Worm (Caenorhabditis elegans) whole organism, young adult: ENCODE measurements around the gene ogt-1.

ENCODE experiments used
- B0336.3 ChIP-seq: fragments of 200-800 bp; sonication (Bioruptor generic); IDR thresholded peaks from 2 replicates; pipeline ENCODE4 v1.3.6; 2022; ENCODE audit warnings: missing genetic modification characterization, missing compliant biosample characterization
- F33H1.4 ChIP-seq: fragments of 200-800 bp; sonication (Bioruptor generic); IDR thresholded peaks from 2 replicates; pipeline ENCODE4 v1.3.6; 2022; ENCODE audit warnings: missing genetic modification reagents, missing genetic modification characterization, missing compliant biosample characterization
- F39B2.1 ChIP-seq: fragments of 200-800 bp; sonication (Bioruptor generic); IDR thresholded peaks from 2 replicates; pipeline ENCODE4 v1.3.6; 2022; ENCODE audit warnings: missing genetic modification reagents, missing genetic modification characterization, missing compliant biosample characterization
- F49E8.2 ChIP-seq: sonication (generic microtip); optimal IDR thresholded peaks from 3 replicates; lab custom pipeline; 2017; ENCODE audit warnings: missing genetic modification characterization, mild to moderate bottlenecking, missing compliant biosample characterization, antibody characterized with exemption, moderate library complexity; ENCODE audit not compliant: insufficient read depth
- K11D2.4 ChIP-seq: fragments of 200-800 bp; sonication (Bioruptor generic); IDR thresholded peaks from 2 replicates; pipeline ENCODE4 v1.3.6; 2022; ENCODE audit warnings: missing genetic modification reagents, missing genetic modification characterization, missing compliant biosample characterization
- K12H6.12 ChIP-seq: fragments of 200-800 bp; sonication (Bioruptor generic); optimal IDR thresholded peaks from 2 replicates; lab custom pipeline; 2018; ENCODE audit warnings: mild to moderate bottlenecking, missing genetic modification characterization, missing compliant biosample characterization
- T07F8.4 ChIP-seq: sonication (generic microtip); optimal IDR thresholded peaks from 2 replicates; lab custom pipeline; 2016; ENCODE audit warnings: mild to moderate bottlenecking, missing genetic modification characterization, moderate library complexity, missing compliant biosample characterization
- T26A5.8 ChIP-seq: sonication (generic microtip); optimal IDR thresholded peaks from 2 replicates; lab custom pipeline; 2016; ENCODE audit warnings: missing genetic modification characterization, missing compliant biosample characterization
- Y95B8A.8 ChIP-seq: fragments of 200-800 bp; sonication (Bioruptor generic); IDR thresholded peaks from 2 replicates; pipeline ENCODE4 v1.3.6; 2022; ENCODE audit warnings: missing genetic modification reagents, missing genetic modification characterization, missing compliant biosample characterization
- ama-1 ChIP-seq, 3 experiments: fragments of 150-350 bp in 1 of 3; sonication (generic microtip) in 2 of 3; optimal IDR thresholded peaks; 2 replicates each; lab custom pipeline; 2014 to 2018; ENCODE audit warnings: missing biosample characterization in 2 of 3, missing genetic modification characterization in 2 of 3, missing genetic modification reagents in 2 of 3
- aptf-3 ChIP-seq: fragments of 200-800 bp; sonication (Bioruptor generic); IDR thresholded peaks from 2 replicates; pipeline ENCODE4 v1.3.6; 2022; ENCODE audit warnings: missing genetic modification characterization, missing compliant biosample characterization
- atf-7 ChIP-seq: sonication (generic microtip); optimal IDR thresholded peaks from 2 replicates; lab custom pipeline; 2017; ENCODE audit warnings: mild to moderate bottlenecking, missing genetic modification characterization, missing compliant biosample characterization
- attf-3 ChIP-seq: fragments of 200-800 bp; sonication (Bioruptor generic); conservative IDR thresholded peaks from 2 replicates; pipeline ENCODE4 v1.3.6; 2022; ENCODE audit warnings: missing genetic modification reagents, missing genetic modification characterization, missing compliant biosample characterization
- attf-5 ChIP-seq: fragments of 200-800 bp; sonication (Bioruptor generic); optimal IDR thresholded peaks from 2 replicates; lab custom pipeline; 2018; ENCODE audit warnings: mild to moderate bottlenecking, missing genetic modification characterization, missing compliant biosample characterization
- cebp-1 ChIP-seq, 2 experiments: fragments of 200-800 bp in 1 of 2; sonication (Bioruptor generic) in 1 of 2; sonication (generic microtip) in 1 of 2; IDR thresholded peaks in 1 of 2; optimal IDR thresholded peaks in 1 of 2; 2 replicates each; pipeline versions ENCODE4 v1.3.6 to Lab custom; 2017 to 2022; ENCODE audit warnings: missing compliant biosample characterization in 2 of 2, missing genetic modification characterization in 2 of 2, mild to moderate bottlenecking in 1 of 2, missing genetic modification reagents in 1 of 2, moderate library complexity in 1 of 2
- ceh-27 ChIP-seq: fragments of 200-800 bp; sonication (Bioruptor generic); optimal IDR thresholded peaks from 2 replicates; lab custom pipeline; 2018; ENCODE audit warnings: mild to moderate bottlenecking, missing genetic modification characterization, moderate library complexity, missing compliant biosample characterization
- chd-7 ChIP-seq: sonication (generic microtip); optimal IDR thresholded peaks from 2 replicates; lab custom pipeline; 2016; ENCODE audit warnings: mild to moderate bottlenecking, missing genetic modification characterization, moderate library complexity, missing compliant biosample characterization
- dox-1 ChIP-seq: fragments of 200-800 bp; sonication (Bioruptor generic); IDR thresholded peaks from 2 replicates; pipeline ENCODE4 v1.3.6; 2022; ENCODE audit warnings: missing genetic modification reagents, missing genetic modification characterization, missing compliant biosample characterization
- dpff-1 ChIP-seq: sonication (generic microtip); optimal IDR thresholded peaks from 2 replicates; lab custom pipeline; 2017; ENCODE audit warnings: mild to moderate bottlenecking, missing genetic modification characterization, missing compliant biosample characterization
- fkh-3 ChIP-seq: sonication (generic microtip); optimal IDR thresholded peaks from 2 replicates; lab custom pipeline; 2016; ENCODE audit warnings: mild to moderate bottlenecking, missing genetic modification characterization, missing compliant biosample characterization
- hmg-1.2 ChIP-seq: fragments of 200-800 bp; sonication (Bioruptor generic); IDR thresholded peaks from 2 replicates; pipeline ENCODE4 v1.3.6; 2022; ENCODE audit warnings: missing genetic modification reagents, missing genetic modification characterization, missing compliant biosample characterization
- lin-40 ChIP-seq: sonication (generic microtip); optimal IDR thresholded peaks from 2 replicates; lab custom pipeline; 2016; ENCODE audit warnings: missing genetic modification characterization, mild to moderate bottlenecking, missing compliant biosample characterization, missing genotype, missing genetic modification reagents
- lir-1 ChIP-seq: fragments of 200-800 bp; sonication (Bioruptor generic); conservative IDR thresholded peaks from 2 replicates; pipeline ENCODE4 v1.3.6; 2022; ENCODE audit warnings: missing genetic modification reagents, missing genetic modification characterization, missing compliant biosample characterization
- madf-10 ChIP-seq: sonication (generic microtip); optimal IDR thresholded peaks from 2 replicates; lab custom pipeline; 2016; ENCODE audit warnings: mild to moderate bottlenecking, missing genetic modification characterization, missing compliant biosample characterization
- madf-6 ChIP-seq: fragments of 200-800 bp; sonication (Bioruptor generic); IDR thresholded peaks from 2 replicates; pipeline ENCODE4 v1.3.6; 2022; ENCODE audit warnings: missing genetic modification reagents, missing genetic modification characterization, missing compliant biosample characterization
- nfya-1 ChIP-seq: sonication (generic microtip); optimal IDR thresholded peaks from 2 replicates; lab custom pipeline; 2017; ENCODE audit warnings: antibody characterized with exemption, missing compliant biosample characterization, missing genetic modification characterization, borderline replicate concordance; ENCODE audit not compliant: insufficient read depth
- nhr-120 ChIP-seq: fragments of 200-800 bp; sonication (Bioruptor generic); IDR thresholded peaks from 2 replicates; pipeline ENCODE4 v1.3.6; 2022; ENCODE audit warnings: missing genetic modification characterization, missing compliant biosample characterization
- nhr-90 ChIP-seq: sonication (generic microtip); optimal IDR thresholded peaks from 2 replicates; lab custom pipeline; 2016; ENCODE audit warnings: missing genotype, mild to moderate bottlenecking, missing genetic modification characterization, missing compliant biosample characterization
- pbrm-1 ChIP-seq: fragments of 200-800 bp; sonication (Bioruptor generic); IDR thresholded peaks from 2 replicates; pipeline ENCODE4 v1.3.6; 2022; ENCODE audit warnings: missing genetic modification reagents, missing genetic modification characterization, missing compliant biosample characterization
- rec-8 ChIP-seq, 2 experiments: sonication (generic microtip); optimal IDR thresholded peaks; 2 replicates each; lab custom pipeline; 2016; ENCODE audit warnings: mild to moderate bottlenecking in 2 of 2, missing genetic modification characterization in 2 of 2, missing genetic modification reagents in 2 of 2, missing genotype in 2 of 2, missing biosample characterization in 1 of 2, missing compliant biosample characterization in 1 of 2, moderate library complexity in 1 of 2
- rpc-1 ChIP-seq, 2 experiments: fragments of 150-350 bp in 1 of 2; sonication (generic microtip) in 1 of 2; optimal IDR thresholded peaks; 2 replicates each; lab custom pipeline; 2014 to 2018; ENCODE audit warnings: missing biosample characterization in 1 of 2, missing genetic modification characterization in 1 of 2, missing genetic modification reagents in 1 of 2, missing genotype in 1 of 2
- sea-2 ChIP-seq: fragments of 200-800 bp; sonication (Bioruptor generic); IDR thresholded peaks from 2 replicates; pipeline ENCODE4 v1.3.6; 2022; ENCODE audit warnings: missing genetic modification characterization, missing compliant biosample characterization
- snpc-1.1 ChIP-seq: sonication (generic microtip); optimal IDR thresholded peaks from 2 replicates; lab custom pipeline; 2017; ENCODE audit warnings: missing genetic modification characterization, mild to moderate bottlenecking, missing compliant biosample characterization, antibody characterized with exemption, moderate library complexity, missing genotype, missing genetic modification reagents; ENCODE audit not compliant: insufficient read depth
- tbp1 ChIP-seq: fragments of 200-800 bp; sonication (Bioruptor generic); optimal IDR thresholded peaks from 2 replicates; lab custom pipeline; 2018; ENCODE audit warnings: mild to moderate bottlenecking, missing genetic modification characterization, missing compliant biosample characterization
- tbx-9 ChIP-seq: sonication (generic microtip); optimal IDR thresholded peaks from 2 replicates; lab custom pipeline; 2016; ENCODE audit warnings: borderline replicate concordance, missing genetic modification characterization, inconsistent platforms, missing compliant biosample characterization
- tlf-1 ChIP-seq: fragments of 200-800 bp; sonication (Bioruptor generic); optimal IDR thresholded peaks from 2 replicates; lab custom pipeline; 2018; ENCODE audit warnings: mild to moderate bottlenecking, missing genetic modification characterization, missing compliant biosample characterization
- unc-62 ChIP-seq: fragments of 150-350 bp; optimal IDR thresholded peaks from 2 replicates; lab custom pipeline; 2014; ENCODE audit warnings: missing biosample characterization, missing genetic modification reagents, missing genetic modification characterization
- zfh-2 ChIP-seq: fragments of 200-800 bp; sonication (Bioruptor generic); conservative IDR thresholded peaks from 2 replicates; pipeline ENCODE4 v1.3.6; 2022; ENCODE audit warnings: missing genetic modification reagents, missing genetic modification characterization, missing compliant biosample characterization
- zim-3 ChIP-seq: sonication (generic microtip); optimal IDR thresholded peaks from 2 replicates; lab custom pipeline; 2017; ENCODE audit warnings: mild to moderate bottlenecking, missing genetic modification characterization, moderate library complexity, missing compliant biosample characterization
- ztf-22 ChIP-seq: fragments of 200-800 bp; sonication (Bioruptor generic); optimal IDR thresholded peaks from 2 replicates; lab custom pipeline; 2018; ENCODE audit warnings: mild to moderate bottlenecking, missing genetic modification characterization, moderate library complexity, missing compliant biosample characterization
- ztf-25 ChIP-seq: fragments of 200-800 bp; sonication (Bioruptor generic); IDR thresholded peaks from 2 replicates; pipeline ENCODE4 v1.3.6; 2022; ENCODE audit warnings: missing genetic modification reagents, missing genetic modification characterization, missing compliant biosample characterization
- ztf-3 ChIP-seq: fragments of 200-800 bp; sonication (Bioruptor generic); optimal IDR thresholded peaks from 2 replicates; lab custom pipeline; 2018; ENCODE audit warnings: mild to moderate bottlenecking, missing genetic modification characterization, missing compliant biosample characterization
- ztf-6 ChIP-seq: fragments of 200-800 bp; sonication (Bioruptor generic); IDR thresholded peaks from 2 replicates; pipeline ENCODE4 v1.3.6; 2022; ENCODE audit warnings: missing genetic modification reagents, missing genetic modification characterization, missing compliant biosample characterization

Gene ogt-1

DNA sequence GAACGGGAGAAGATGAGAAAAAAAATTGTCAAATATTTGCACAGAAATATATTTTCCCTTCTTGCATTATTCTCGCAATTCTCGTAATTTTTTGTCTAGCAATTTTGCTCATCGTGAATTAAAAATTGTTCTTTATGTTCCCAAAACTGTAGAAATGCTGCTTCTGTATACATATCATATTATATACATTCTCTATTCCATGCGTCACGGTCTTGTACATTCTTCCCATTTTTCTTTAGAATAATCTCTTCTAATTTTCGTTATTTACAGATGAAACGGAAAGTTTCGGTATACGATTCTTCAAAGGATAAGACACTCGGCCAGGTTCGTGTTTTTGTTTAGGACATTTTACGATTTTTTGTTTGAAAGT is 14.0 kb upstream of the ogt-1 start, which contains the start of gene acs-4:
acs-4 (plus strand) TSS at position 271 of the 370 bp plus-strand sequence.
- TF ChIP-seq nhr-120 (GFP tag; lab: Robert Waterston, UW) (no peak), pbrm-1 (GFP tag; lab: Robert Waterston, UW) (no peak), F49E8.2 (tag; lab: Kevin White, UChicago) (no peak), madf-6 (GFP tag; lab: Robert Waterston, UW) (no peak), rec-8 (tag; optimal IDR thresholded peaks at IDR 0.05; lab: Kevin White, UChicago) (no peak), dox-1 (GFP tag; lab: Robert Waterston, UW) (no peak), F33H1.4 (GFP tag; lab: Robert Waterston, UW) (no peak), ztf-3 (GFP tag; lab: Kevin White, UChicago) (no peak), T26A5.8 (no peak), tbx-9 (tag; lab: Kevin White, UChicago) (no peak), rpc-1 (optimal IDR thresholded peaks at IDR 0.05; lab: Kevin White, UChicago) (no peak), rpc-1 (tag; optimal IDR thresholded peaks at IDR 0.05; lab: Kevin White, UChicago) (no peak), F39B2.1 (GFP tag; lab: Robert Waterston, UW) (no peak), B0336.3 (GFP tag; lab: Robert Waterston, UW) (no peak), ztf-6 (GFP tag; lab: Robert Waterston, UW) (no peak), zim-3 (tag; lab: Kevin White, UChicago) (no peak), K11D2.4 (GFP tag; lab: Robert Waterston, UW) (no peak)

DNA sequence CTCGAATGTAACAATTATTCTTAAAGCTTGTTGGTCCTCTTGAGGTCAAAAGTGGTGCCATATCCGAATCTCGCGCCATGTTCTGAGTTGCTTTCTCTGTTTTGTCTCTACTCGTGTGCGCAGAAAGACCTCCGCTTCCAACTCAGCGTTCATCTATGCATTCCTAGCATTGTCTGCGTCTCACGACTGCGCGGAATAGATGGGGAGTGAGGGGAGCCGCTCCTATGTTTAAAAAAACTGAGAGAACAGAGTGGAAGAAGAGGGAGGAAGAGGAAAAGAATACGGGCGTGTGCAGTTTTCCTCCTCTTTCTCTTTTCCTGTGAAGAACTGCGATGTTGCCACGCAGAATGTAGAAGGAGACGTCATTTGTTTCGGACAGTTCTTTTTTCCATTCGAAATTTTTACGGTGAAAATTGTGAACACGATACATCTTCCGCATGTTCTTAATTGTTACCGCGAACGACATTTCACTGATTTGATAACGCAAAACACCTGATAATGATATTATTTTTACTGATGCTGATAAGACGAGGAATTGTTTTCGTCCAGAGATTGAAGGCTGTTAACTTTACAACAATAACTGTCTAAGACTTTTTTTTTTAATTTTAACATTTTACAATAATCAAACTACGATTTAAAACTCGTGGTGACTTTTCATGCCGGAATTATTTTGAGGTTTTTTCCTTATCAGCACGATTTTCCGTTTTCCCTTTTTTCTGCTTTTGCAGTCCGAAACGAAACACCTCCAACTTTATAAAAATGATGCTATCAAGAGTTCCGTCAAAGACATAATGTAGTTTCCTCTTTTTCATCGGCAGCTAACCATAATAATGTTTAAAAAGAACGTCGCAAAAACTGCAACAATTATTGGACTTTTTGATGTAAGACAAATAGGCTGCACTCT is 13.3 kb upstream of the ogt-1 start:
- TF ChIP-seq attf-3 (GFP tag; lab: Robert Waterston, UW) (no peak), lin-40 (tag; lab: Kevin White, UChicago) (no peak), K12H6.12 (tag; lab: Kevin White, UChicago) (peak; percentile 43), zfh-2 (GFP tag; lab: Robert Waterston, UW) (peak; percentile 78), rec-8 (tag; optimal IDR thresholded peaks at IDR 0.05; lab: Kevin White, UChicago) (no peak), ama-1 (optimal IDR thresholded peaks at IDR 0.05; lab: Kevin White, UChicago) (no peak), ama-1 (GFP tag; optimal IDR thresholded peaks at IDR 0.05; lab: Kevin White, UChicago) (no peak), cebp-1 (GFP tag; IDR thresholded peaks at IDR 0.05; lab: Robert Waterston, UW) (no peak), cebp-1 (tag; optimal IDR thresholded peaks at IDR 0.05; lab: Kevin White, UChicago) (peak; percentile 49), Y95B8A.8 (GFP tag; lab: Robert Waterston, UW) (no peak), hmg-1.2 (GFP tag; lab: Robert Waterston, UW) (peak; percentile 39; the same call in 1 of the 2 replicates), rpc-1 (optimal IDR thresholded peaks at IDR 0.05; lab: Kevin White, UChicago) (no peak), rpc-1 (tag; optimal IDR thresholded peaks at IDR 0.05; lab: Kevin White, UChicago) (no peak), attf-5 (GFP tag; lab: Kevin White, UChicago) (peak; percentile 47), dpff-1 (no peak), snpc-1.1 (tag; lab: Kevin White, UChicago) (no peak), fkh-3 (tag; lab: Kevin White, UChicago) (no peak), ztf-25 (GFP tag; lab: Robert Waterston, UW) (no peak), sea-2 (GFP tag; lab: Robert Waterston, UW) (no peak), lir-1 (GFP tag; lab: Robert Waterston, UW) (no peak), nfya-1 (tag; lab: Kevin White, UChicago) (no peak), ztf-3 (GFP tag; lab: Kevin White, UChicago) (no peak), madf-10 (tag; lab: Kevin White, UChicago) (no peak), ztf-22 (GFP tag; lab: Kevin White, UChicago) (no peak), unc-62 (GFP tag; lab: Kevin White, UChicago) (peak; percentile 2), T07F8.4 (no peak), chd-7 (peak; percentile 47), nhr-90 (tag; lab: Kevin White, UChicago) (no peak), ceh-27 (GFP tag; lab: Kevin White, UChicago) (peak; percentile 36), tbp1 (no peak), aptf-3 (GFP tag; lab: Robert Waterston, UW) (no peak), atf-7 (tag; lab: Kevin White, UChicago) (no peak), tlf-1 (GFP tag; lab: Kevin White, UChicago) (no peak)
